Fruit fly (Drosophila melanogaster): ENCODE results near the gene CG13937.

Gene CG13937

DNA sequence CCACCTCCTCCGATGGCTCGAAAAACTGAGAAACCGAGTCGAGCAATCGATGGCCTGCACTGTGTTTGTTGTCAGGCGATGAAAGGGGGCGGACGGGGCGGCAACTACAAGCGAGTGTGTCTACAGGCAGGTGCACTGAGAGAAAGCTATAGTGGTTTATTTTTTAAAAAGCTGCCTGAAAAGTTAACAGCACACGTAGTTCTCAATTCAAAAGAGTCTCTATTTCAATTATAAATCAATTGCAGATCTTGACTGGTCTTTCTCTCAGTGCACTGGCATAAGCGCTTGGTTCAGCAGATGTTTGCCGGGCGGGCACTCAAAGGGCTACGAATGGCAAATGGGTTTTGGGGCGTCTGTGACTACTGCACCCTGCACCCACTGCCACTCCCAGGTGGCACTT is 2.1 kb downstream of the CG13937 start (continued):
- TF ChIP-seq B-H1 (GFP tag; IDR thresholded peaks at IDR 0.05) (peak; percentile 25; the same call in 2 of the 3 replicates), ken (GFP tag; IDR thresholded peaks at IDR 0.05) (no peak), crp (GFP tag; optimal IDR thresholded peaks at IDR 0.05) (no peak), Meics (GFP tag; optimal IDR thresholded peaks at IDR 0.05) (no peak), zen (tag; optimal IDR thresholded peaks at IDR 0.05) (no peak), CG6654 (GFP tag; optimal IDR thresholded peaks at IDR 0.05) (no peak), CG2875 (GFP tag; optimal IDR thresholded peaks at IDR 0.05) (no peak), dmrt99B (tag; optimal IDR thresholded peaks at IDR 0.05) (peak; percentile 25), CG10366 (GFP tag; IDR thresholded peaks at IDR 0.05) (peak; percentile 34; the same call in 1 of the 2 replicates), dmrt11E (tag; optimal IDR thresholded peaks at IDR 0.05) (no peak), CG7556 (GFP tag; optimal IDR thresholded peaks at IDR 0.05) (no peak), zf30C (GFP tag; optimal IDR thresholded peaks at IDR 0.05) (no peak), CG15073 (GFP tag; optimal IDR thresholded peaks at IDR 0.05) (no peak), Ets97D (GFP tag; optimal IDR thresholded peaks at IDR 0.05) (no peak), Xrp1 (GFP tag; IDR thresholded peaks at IDR 0.05) (peak; percentile 45; the same call in 1 of the 2 replicates), Med (GFP tag) (peak; percentile 90), CG3281 (GFP tag; optimal IDR thresholded peaks at IDR 0.05) (peak; percentile 35), Dbx (GFP tag; IDR thresholded peaks at IDR 0.05) (peak; percentile 68), CG34376 (GFP tag; optimal IDR thresholded peaks at IDR 0.05) (no peak), CG5245 (GFP tag; optimal IDR thresholded peaks at IDR 0.05) (peak; percentile 23), gt (GFP tag; IDR thresholded peaks at IDR 0.05) (no peak), gce (GFP tag; IDR thresholded peaks at IDR 0.05) (peak; percentile 43; the same call in 1 of the 3 replicates), CG31365 (tag; optimal IDR thresholded peaks at IDR 0.05) (no peak), Atf3 (GFP tag; optimal IDR thresholded peaks at IDR 0.05) (no peak), CG16863 (GFP tag; optimal IDR thresholded peaks at IDR 0.05) (no peak), CG6791 (GFP tag; IDR thresholded peaks at IDR 0.05; ENCODE audit: partially characterized antibody) (no peak), CoRest (tag; optimal IDR thresholded peaks at IDR 0.05) (no peak), CG10979 (tag; optimal IDR thresholded peaks at IDR 0.05) (peak; percentile 16), lab (GFP tag; optimal IDR thresholded peaks at IDR 0.05) (peak; percentile 66), CG13287 (GFP tag; IDR thresholded peaks at IDR 0.05; ENCODE audit: partially characterized antibody) (no peak), pnt (GFP tag; optimal IDR thresholded peaks at IDR 0.05) (peak; percentile 6), CG7357 (GFP tag; IDR thresholded peaks at IDR 0.05) (0 out of 3 replicates have a peak, but pooled peaks have one; percentile 34), tin (GFP tag; optimal IDR thresholded peaks at IDR 0.05) (peak; percentile 59), Trl (optimal IDR thresholded peaks at IDR 0.05) (no peak), Trl (GFP tag; optimal IDR thresholded peaks at IDR 0.05) (no peak), dimm (GFP tag; IDR thresholded peaks at IDR 0.05) (0 out of 2 replicates have a peak, but pooled peaks have one; percentile 19), sqz (GFP tag; optimal IDR thresholded peaks at IDR 0.05) (no peak), CG15011 (GFP tag; optimal IDR thresholded peaks at IDR 0.05) (no peak), Pdp1 (GFP tag; optimal IDR thresholded peaks at IDR 0.05) (peak; percentile 11 to 24), trem (tag; optimal IDR thresholded peaks at IDR 0.05) (no peak), Lhr (GFP tag; optimal IDR thresholded peaks at IDR 0.05) (no peak), Dll (GFP tag; IDR thresholded peaks at IDR 0.05; ENCODE audit: partially characterized antibody) (no peak), nmo (GFP tag; optimal IDR thresholded peaks at IDR 0.05) (no peak), CG4707 (GFP tag; optimal IDR thresholded peaks at IDR 0.05) (no peak), CG1024 (GFP tag; IDR thresholded peaks at IDR 0.05) (0 out of 2 replicates have a peak, but pooled peaks have one; percentile 26), YL-1 (GFP tag; optimal IDR thresholded peaks at IDR 0.05) (no peak), prd (optimal IDR thresholded peaks at IDR 0.05) (no peak), prd (GFP tag; IDR thresholded peaks at IDR 0.05) (peak; percentile 49; the same call in 1 of the 3 replicates), CG1602 (GFP tag; optimal IDR thresholded peaks at IDR 0.05) (no peak), MBD-R2 (GFP tag; IDR thresholded peaks at IDR 0.05) (no peak), fru (optimal IDR thresholded peaks at IDR 0.05) (no peak)

Measured in whole organism, embryonic.